Fruit fly (Drosophila melanogaster) whole organism: ENCODE results near the gene CG9396.

Source experiments
- CG8478 ChIP-seq: fragments of >200 bp; optimal IDR thresholded peaks from 2 replicates; lab custom pipeline; 2018; ENCODE audit warnings: inconsistent platforms
- Dll ChIP-seq: fragments of >200 bp; optimal IDR thresholded peaks from 2 replicates; lab custom pipeline; 2017
- EcR ChIP-seq, 2 experiments: fragments of >200 bp; optimal IDR thresholded peaks; 2 replicates each; lab custom pipeline; 2017; ENCODE audit warnings: missing biosample characterization in 2 of 2, missing genetic modification characterization in 2 of 2, missing genetic modification reagents in 2 of 2
- pan ChIP-seq: fragments of >200 bp; optimal IDR thresholded peaks from 2 replicates; lab custom pipeline; 2017
- psq ChIP-seq: fragments of >200 bp; optimal IDR thresholded peaks from 2 replicates; lab custom pipeline; 2017
- usp ChIP-seq: fragments of >200 bp; optimal IDR thresholded peaks from 2 replicates; lab custom pipeline; 2017; ENCODE audit warnings: missing biosample characterization, missing genetic modification characterization, mixed read lengths

DNA sequence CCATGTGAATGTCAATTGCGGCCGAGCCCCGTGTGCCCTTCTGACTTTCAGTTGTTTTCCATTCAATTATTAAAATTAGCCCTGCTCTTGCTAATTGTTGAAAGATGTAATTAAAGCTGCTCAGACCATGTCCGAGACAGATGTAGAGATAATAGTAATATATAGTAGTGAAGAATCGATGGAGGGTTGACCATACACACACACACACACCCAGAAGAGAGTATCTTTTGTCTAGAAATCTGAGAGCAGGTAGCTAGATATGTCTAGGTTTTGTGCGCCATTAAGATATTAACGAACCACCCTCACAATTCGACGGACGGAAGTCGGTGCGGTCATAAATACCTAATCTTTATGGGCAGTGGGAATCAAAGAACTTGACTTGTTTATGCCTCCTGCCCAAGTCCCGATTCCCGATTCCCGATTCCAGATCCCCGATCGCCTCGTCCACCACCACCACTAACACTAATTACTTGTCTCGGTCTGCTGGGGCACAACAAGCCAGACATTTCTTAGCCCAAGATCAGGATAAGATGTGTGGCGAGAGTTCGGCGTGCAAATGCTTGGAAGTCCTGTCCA, 33.1 kb upstream of the CG9396 start:
- TF ChIP-seq EcR (GFP tag; optimal IDR thresholded peaks at IDR 0.05; lab: Kevin White, UChicago): no peak
- no peak for TF ChIP-seq CG8478 (lab: Kevin White, UChicago)
- TF ChIP-seq pan: no peak
- TF ChIP-seq psq (lab: Kevin White, UChicago): no peak
- TF ChIP-seq usp (GFP tag; lab: Kevin White, UChicago): no peak
- no peak for TF ChIP-seq Dll (lab: Kevin White, UChicago)
